Worm (Caenorhabditis elegans) whole organism, L4 larva: ENCODE results near the gene hot-1.

Experiments
- F10B5.3 ChIP-seq: sonication (generic microtip); optimal IDR thresholded peaks from 2 replicates; lab custom pipeline; 2016; ENCODE audit warnings: mild to moderate bottlenecking, missing genetic modification characterization, missing compliant biosample characterization
- F49E8.2 ChIP-seq: sonication (generic microtip); optimal IDR thresholded peaks from 2 replicates; lab custom pipeline; 2016; ENCODE audit warnings: missing compliant biosample characterization, mild to moderate bottlenecking, missing genetic modification characterization, borderline replicate concordance
- Y105C5A.15 ChIP-seq: fragments of 200-800 bp; sonication (Bioruptor generic); IDR thresholded peaks from 2 replicates; pipeline ENCODE4 v1.3.6; 2022; ENCODE audit warnings: missing genetic modification characterization, missing compliant biosample characterization
- Y5F2A.4 ChIP-seq: fragments of 200-800 bp; sonication (Bioruptor generic); optimal IDR thresholded peaks from 2 replicates; lab custom pipeline; 2018; ENCODE audit warnings: mild to moderate bottlenecking, missing genetic modification characterization, missing compliant biosample characterization
- aly-2 ChIP-seq: sonication (generic microtip); optimal IDR thresholded peaks from 2 replicates; lab custom pipeline; 2018; ENCODE audit warnings: missing biosample characterization, missing genetic modification characterization
- attf-4 ChIP-seq: sonication (generic microtip); optimal IDR thresholded peaks from 3 replicates; lab custom pipeline; 2017; ENCODE audit warnings: missing biosample characterization, missing genetic modification characterization
- ceh-20 ChIP-seq: fragments of 200-800 bp; sonication (Bioruptor generic); IDR thresholded peaks from 2 replicates; pipeline ENCODE4 v1.3.6; 2022; ENCODE audit warnings: missing genetic modification reagents, missing genetic modification characterization, missing compliant biosample characterization
- ceh-28 ChIP-seq: fragments of 150-350 bp; optimal IDR thresholded peaks from 2 replicates; lab custom pipeline; 2014; ENCODE audit warnings: missing biosample characterization, missing genetic modification reagents, missing genetic modification characterization
- ceh-44 ChIP-seq: fragments of 200-800 bp; sonication (Bioruptor generic); IDR thresholded peaks from 2 replicates; pipeline ENCODE4 v1.3.6; 2022; ENCODE audit warnings: missing genetic modification reagents, missing genetic modification characterization, missing compliant biosample characterization
- daf-16 ChIP-seq, 3 experiments: sonication (generic microtip); optimal IDR thresholded peaks; 2 replicates each; lab custom pipeline; 2016 to 2017; ENCODE audit warnings: missing genetic modification characterization in 3 of 3, missing genetic modification reagents in 3 of 3, mild to moderate bottlenecking in 2 of 3, missing compliant biosample characterization in 2 of 3, missing biosample characterization in 1 of 3, moderate library complexity in 1 of 3
- dpl-1 ChIP-seq: fragments of 150-350 bp; optimal IDR thresholded peaks from 2 replicates; lab custom pipeline; 2014; ENCODE audit warnings: missing biosample characterization, missing genetic modification reagents, missing genetic modification characterization
- duxl-1 ChIP-seq: sonication (generic microtip); optimal IDR thresholded peaks from 2 replicates; lab custom pipeline; 2016; ENCODE audit warnings: mild to moderate bottlenecking, missing genetic modification characterization, moderate library complexity, missing compliant biosample characterization; ENCODE audit not compliant: poor library complexity
- dve-1 ChIP-seq: sonication (generic microtip); optimal IDR thresholded peaks from 2 replicates; lab custom pipeline; 2017; ENCODE audit warnings: antibody characterized with exemption, mild to moderate bottlenecking, missing genetic modification characterization, missing compliant biosample characterization; ENCODE audit not compliant: insufficient read depth
- egl-27 ChIP-seq: sonication (generic microtip); optimal IDR thresholded peaks from 3 replicates; lab custom pipeline; 2017; ENCODE audit warnings: missing biosample characterization, missing genetic modification reagents, missing genetic modification characterization
- fkh-10 ChIP-seq: fragments of 150-350 bp; optimal IDR thresholded peaks from 2 replicates; lab custom pipeline; 2014; ENCODE audit warnings: missing biosample characterization, missing genetic modification reagents, missing genetic modification characterization
- hif-1 ChIP-seq, 2 experiments: sonication (generic microtip); optimal IDR thresholded peaks; 2 replicates each; lab custom pipeline; 2016 to 2017; ENCODE audit warnings: missing compliant biosample characterization in 2 of 2, missing genetic modification characterization in 2 of 2, missing genetic modification reagents in 2 of 2, missing genotype in 2 of 2, mild to moderate bottlenecking in 1 of 2
- hlh-11 ChIP-seq: fragments of 200-800 bp; sonication (Bioruptor generic); optimal IDR thresholded peaks from 2 replicates; lab custom pipeline; 2018; ENCODE audit warnings: mild to moderate bottlenecking, missing genetic modification characterization, missing compliant biosample characterization
- hlh-30 ChIP-seq: sonication (generic microtip); optimal IDR thresholded peaks from 2 replicates; lab custom pipeline; 2017; ENCODE audit warnings: antibody characterized with exemption, mild to moderate bottlenecking, missing genetic modification characterization, missing compliant biosample characterization; ENCODE audit not compliant: insufficient read depth
- lin-1 ChIP-seq: fragments of 200-800 bp; sonication (Bioruptor generic); IDR thresholded peaks from 2 replicates; pipeline ENCODE4 v1.3.6; 2022; ENCODE audit warnings: missing genetic modification reagents, missing genetic modification characterization, missing compliant biosample characterization
- lin-15B ChIP-seq: fragments of 150-350 bp; sonication (generic microtip); optimal IDR thresholded peaks from 3 replicates; lab custom pipeline; 2014; ENCODE audit warnings: missing biosample characterization, missing genetic modification characterization
- lin-29 ChIP-seq: fragments of 200-800 bp; sonication (Bioruptor generic); IDR thresholded peaks from 2 replicates; pipeline ENCODE4 v1.3.6; 2022; ENCODE audit warnings: missing genetic modification reagents, missing genetic modification characterization, missing compliant biosample characterization
- lin-38 ChIP-seq: fragments of 200-800 bp; sonication (Bioruptor generic); IDR thresholded peaks from 2 replicates; pipeline ENCODE4 v1.3.6; 2022; ENCODE audit warnings: missing genetic modification reagents, missing genetic modification characterization, missing compliant biosample characterization
- lir-3 ChIP-seq: sonication (generic microtip); optimal IDR thresholded peaks from 2 replicates; lab custom pipeline; 2016; ENCODE audit warnings: mild to moderate bottlenecking, missing genetic modification characterization, missing compliant biosample characterization
- lsy-2 ChIP-seq, 2 experiments: fragments of 150-350 bp in 1 of 2; sonication (generic microtip) in 1 of 2; optimal IDR thresholded peaks; 2 replicates each; lab custom pipeline; 2014 to 2017; ENCODE audit warnings: missing biosample characterization in 2 of 2, missing genetic modification characterization in 2 of 2
- madf-5 ChIP-seq, 2 experiments: fragments of 200-800 bp; sonication (Bioruptor generic); IDR thresholded peaks; 2 replicates each; pipeline ENCODE4 v1.3.6; 2022; ENCODE audit warnings: missing compliant biosample characterization in 2 of 2, missing genetic modification characterization in 2 of 2
- mdt-29 ChIP-seq: fragments of 200-800 bp; sonication (Bioruptor generic); IDR thresholded peaks from 2 replicates; pipeline ENCODE4 v1.3.6; 2022; ENCODE audit warnings: missing genetic modification reagents, missing genetic modification characterization, missing compliant biosample characterization
- mep-1 ChIP-seq: fragments of 150-350 bp; sonication (generic microtip); optimal IDR thresholded peaks from 3 replicates; lab custom pipeline; 2014; ENCODE audit warnings: missing biosample characterization, missing genetic modification characterization
- mes-2 ChIP-seq: sonication (generic microtip); optimal IDR thresholded peaks from 2 replicates; lab custom pipeline; 2016; ENCODE audit warnings: missing genotype, mild to moderate bottlenecking, missing genetic modification characterization, missing compliant biosample characterization; ENCODE audit not compliant: poor library complexity, severe bottlenecking
- nhr-10 ChIP-seq: fragments of 150-350 bp; optimal IDR thresholded peaks from 2 replicates; lab custom pipeline; 2014; ENCODE audit warnings: missing biosample characterization, missing genetic modification characterization
- nhr-111 ChIP-seq: fragments of 200-800 bp; sonication (Bioruptor generic); optimal IDR thresholded peaks from 2 replicates; lab custom pipeline; 2018; ENCODE audit warnings: mild to moderate bottlenecking, missing genetic modification characterization, missing compliant biosample characterization
- nhr-41 ChIP-seq: fragments of 200-800 bp; sonication (Bioruptor generic); IDR thresholded peaks from 2 replicates; pipeline ENCODE4 v1.3.6; 2022; ENCODE audit warnings: missing genetic modification reagents, missing genetic modification characterization, missing compliant biosample characterization
- nhr-6 ChIP-seq: fragments of 150-350 bp; optimal IDR thresholded peaks from 2 replicates; lab custom pipeline; 2014; ENCODE audit warnings: missing biosample characterization, missing genetic modification characterization
- pha-4 ChIP-seq, 2 experiments: fragments of 150-350 bp in 1 of 2; fragments of 200-800 bp in 1 of 2; sonication (Bioruptor generic) in 1 of 2; IDR thresholded peaks in 1 of 2; optimal IDR thresholded peaks in 1 of 2; 2 replicates each; pipeline versions ENCODE4 v1.3.6 to Lab custom; 2014 to 2022; ENCODE audit warnings: missing genetic modification characterization in 2 of 2, missing genetic modification reagents in 2 of 2, missing biosample characterization in 1 of 2, missing compliant biosample characterization in 1 of 2
- saeg-2 ChIP-seq: fragments of 200-800 bp; sonication (Bioruptor generic); IDR thresholded peaks from 2 replicates; pipeline ENCODE4 v1.3.6; 2022; ENCODE audit warnings: missing genetic modification reagents, missing genetic modification characterization, missing compliant biosample characterization
- set-16 ChIP-seq: fragments of 200-800 bp; sonication (Bioruptor generic); IDR thresholded peaks from 2 replicates; pipeline ENCODE4 v1.3.6; 2022; ENCODE audit warnings: missing genetic modification reagents, missing genetic modification characterization, missing compliant biosample characterization
- snpc-4 ChIP-seq: fragments of 150-350 bp; optimal IDR thresholded peaks from 2 replicates; lab custom pipeline; 2014; ENCODE audit warnings: missing biosample characterization, missing genetic modification characterization
- unc-130 ChIP-seq: sonication (generic microtip); optimal IDR thresholded peaks from 2 replicates; lab custom pipeline; 2016; ENCODE audit warnings: missing genetic modification reagents, missing genetic modification characterization, missing compliant biosample characterization
- unc-62 ChIP-seq, 3 experiments: fragments of 150-350 bp in 1 of 3; sonication (generic microtip); optimal IDR thresholded peaks in 2 of 3; peaks in 1 of 3; 1 replicate in 1 of 3; 2 replicates in 2 of 3; lab custom pipeline; 2014 to 2017; ENCODE audit warnings: missing biosample characterization in 3 of 3, missing genetic modification characterization in 3 of 3, missing genetic modification reagents in 3 of 3, missing genotype in 1 of 3
- ztf-11 ChIP-seq: fragments of 150-350 bp; optimal IDR thresholded peaks from 2 replicates; lab custom pipeline; 2014; ENCODE audit warnings: missing biosample characterization, missing genetic modification characterization
- ztf-7 ChIP-seq: fragments of 150-350 bp; optimal IDR thresholded peaks from 2 replicates; lab custom pipeline; 2014; ENCODE audit warnings: missing biosample characterization, missing genetic modification characterization

The hot-1 gene

ce11 chrV:14642016-14642415 is 21.1 kb downstream of the hot-1 start:
- TF ChIP-seq hlh-11 (no peak), unc-62 (GFP tag; optimal IDR thresholded peaks at IDR 0.05 in 1 of 2; lab: Kevin White, UChicago) (peak in 1 of 2 experiments; percentile 87), unc-62 (tag; optimal IDR thresholded peaks at IDR 0.05; lab: Kevin White, UChicago) (no peak), ztf-11 (tag; lab: Kevin White, UChicago) (no peak), lin-38 (GFP tag; lab: Robert Waterston, UW) (0 out of 2 replicates have a peak, but pooled peaks have one; percentile 16), lsy-2 (tag; optimal IDR thresholded peaks at IDR 0.05; lab: Kevin White, UChicago) (no peak), fkh-10 (GFP tag; lab: Kevin White, UChicago) (no peak)

ce11 chrV:14645817-14646789 is 25.2 kb downstream of the hot-1 start, which contains the start of the genes rfc-1 and pmp-3:
Gene rfc-1, minus strand, starts transcription at chrV:14645979.
Gene pmp-3, plus strand, starts transcription at chrV:14646739.
- peak; percentile 61 for TF ChIP-seq mes-2 (tag; lab: Kevin White, UChicago)
- TF ChIP-seq duxl-1 (tag; lab: Kevin White, UChicago), result no peak
- TF ChIP-seq hlh-11, result peak; percentile 41
- TF ChIP-seq Y105C5A.15 (GFP tag; lab: Robert Waterston, UW), result no peak
- TF ChIP-seq F10B5.3, result no peak
- no peak for TF ChIP-seq set-16 (GFP tag; lab: Robert Waterston, UW)
- peak; percentile 89 for TF ChIP-seq lin-38 (GFP tag; lab: Robert Waterston, UW)
- TF ChIP-seq lir-3, result no peak
- TF ChIP-seq hlh-30 (tag; lab: Kevin White, UChicago), result peak; percentile 11
- TF ChIP-seq snpc-4 (tag; lab: Kevin White, UChicago), result no peak
- peak; percentile 10 for TF ChIP-seq mep-1 (tag; lab: Kevin White, UChicago)
- no peak for TF ChIP-seq dve-1 (tag; lab: Kevin White, UChicago)
- TF ChIP-seq madf-5 (GFP tag; IDR thresholded peaks at IDR 0.05; lab: Robert Waterston, UW), result no peak
- TF ChIP-seq aly-2 (tag; lab: Kevin White, UChicago), result no peak
- TF ChIP-seq saeg-2 (GFP tag; lab: Robert Waterston, UW), result no peak
- peak; percentile 54 for TF ChIP-seq nhr-6 (tag; lab: Kevin White, UChicago)
- peak; percentile 84 for TF ChIP-seq dpl-1 (GFP tag; lab: Kevin White, UChicago)
- no peak for TF ChIP-seq lin-29
- peak; percentile 48 for TF ChIP-seq unc-130 (GFP tag; lab: Kevin White, UChicago)
- TF ChIP-seq egl-27 (tag; lab: Kevin White, UChicago), result no peak
- no peak for TF ChIP-seq pha-4 (GFP tag; IDR thresholded peaks at IDR 0.05; lab: Robert Waterston, UW)
- no peak for TF ChIP-seq pha-4 (tag; optimal IDR thresholded peaks at IDR 0.05; lab: Kevin White, UChicago)
- no peak for TF ChIP-seq daf-16 (GFP tag; optimal IDR thresholded peaks at IDR 0.05; lab: Kevin White, UChicago)
- peak; percentile 6 for TF ChIP-seq daf-16 (tag; optimal IDR thresholded peaks at IDR 0.05; lab: Kevin White, UChicago)
- no peak for TF ChIP-seq nhr-10 (tag; lab: Kevin White, UChicago)

- TF ChIP-seq fkh-10 (GFP tag; lab: Kevin White, UChicago) (peak; percentile 63), dpl-1 (GFP tag; lab: Kevin White, UChicago) (no peak)
Measured at ce11 chrV:14648825-14649224, 27.9 kb downstream of the hot-1 start.

ce11 chrV:14649929-14650328 is 29.0 kb downstream of the hot-1 start:
- no peak for TF ChIP-seq attf-4 (tag; lab: Kevin White, UChicago)
- no peak for TF ChIP-seq lin-1
- TF ChIP-seq lsy-2 (tag; optimal IDR thresholded peaks at IDR 0.05; lab: Kevin White, UChicago), result peak; percentile 11 to 47
- TF ChIP-seq nhr-111 (GFP tag; lab: Kevin White, UChicago), result no peak
- TF ChIP-seq mdt-29 (GFP tag; lab: Robert Waterston, UW), result no peak
- TF ChIP-seq madf-5 (GFP tag; IDR thresholded peaks at IDR 0.05; lab: Robert Waterston, UW), result no peak
- TF ChIP-seq egl-27 (tag; lab: Kevin White, UChicago), result no peak
- no peak for TF ChIP-seq ceh-28
- TF ChIP-seq Y5F2A.4 (GFP tag; lab: Kevin White, UChicago), result no peak
- no peak for TF ChIP-seq fkh-10 (GFP tag; lab: Kevin White, UChicago)
- no peak for TF ChIP-seq hif-1 (tag; optimal IDR thresholded peaks at IDR 0.05; lab: Kevin White, UChicago)
- peak; percentile 51 for TF ChIP-seq hlh-30 (tag; lab: Kevin White, UChicago)
- TF ChIP-seq lin-15B, result no peak
- no peak for TF ChIP-seq F49E8.2 (tag; lab: Kevin White, UChicago)
- TF ChIP-seq ceh-44 (GFP tag; lab: Robert Waterston, UW), result no peak
- TF ChIP-seq ceh-20, result peak; percentile 62
- no peak for TF ChIP-seq ztf-7 (tag; lab: Kevin White, UChicago)
- no peak for TF ChIP-seq nhr-41 (GFP tag; lab: Robert Waterston, UW)
